Worm (Caenorhabditis elegans) whole organism, L1 larva: ENCODE results near the gene nhr-280.

Source experiments
- ceh-88 ChIP-seq: fragments of 200-800 bp; sonication (Bioruptor generic); IDR thresholded peaks from 2 replicates; pipeline ENCODE4 v1.3.6; 2022; ENCODE audit warnings: missing genetic modification characterization, missing compliant biosample characterization
- elt-3 ChIP-seq, 6 experiments: fragments of 150-350 bp in 1 of 6; sonication (generic microtip); optimal IDR thresholded peaks; 2 replicates each; lab custom pipeline; 2017 to 2018; ENCODE audit warnings: missing biosample characterization in 6 of 6, missing genetic modification characterization in 6 of 6, inconsistent platforms in 1 of 6
- ets-5 ChIP-seq: fragments of 200-800 bp; sonication (Bioruptor generic); IDR thresholded peaks from 2 replicates; pipeline ENCODE4 v1.3.6; 2022; ENCODE audit warnings: missing genetic modification characterization, missing compliant biosample characterization
- lin-35 ChIP-seq, 2 experiments: fragments of 150-350 bp; optimal IDR thresholded peaks; 2 replicates each; lab custom pipeline; 2014; ENCODE audit warnings: missing biosample characterization in 2 of 2, missing genetic modification characterization in 2 of 2, missing genetic modification reagents in 2 of 2
- nhr-84 ChIP-seq: sonication (generic microtip); optimal IDR thresholded peaks from 2 replicates; lab custom pipeline; 2017; ENCODE audit warnings: missing biosample characterization, missing genetic modification characterization
- pag-3 ChIP-seq: sonication (generic microtip); optimal IDR thresholded peaks from 2 replicates; lab custom pipeline; 2017; ENCODE audit warnings: missing genetic modification characterization, mild to moderate bottlenecking, missing compliant biosample characterization, antibody characterized with exemption, borderline replicate concordance; ENCODE audit not compliant: insufficient read depth
- pax-3 ChIP-seq: fragments of 200-800 bp; sonication (Bioruptor generic); optimal IDR thresholded peaks from 2 replicates; lab custom pipeline; 2018; ENCODE audit warnings: mild to moderate bottlenecking, missing genetic modification characterization, moderate library complexity, missing compliant biosample characterization
- skn-1 ChIP-seq: fragments of 150-350 bp; optimal IDR thresholded peaks from 2 replicates; lab custom pipeline; 2014; ENCODE audit warnings: missing biosample characterization, missing genetic modification characterization
- snpc-4 ChIP-seq: fragments of 150-350 bp; optimal IDR thresholded peaks from 2 replicates; lab custom pipeline; 2014; ENCODE audit warnings: missing biosample characterization, missing genetic modification characterization
- unc-130 ChIP-seq: fragments of 150-350 bp; optimal IDR thresholded peaks from 2 replicates; lab custom pipeline; 2017; ENCODE audit warnings: missing biosample characterization, missing genetic modification characterization, inconsistent platforms
- unc-62 ChIP-seq: fragments of 150-350 bp; optimal IDR thresholded peaks from 2 replicates; lab custom pipeline; 2014; ENCODE audit warnings: missing biosample characterization, missing genetic modification reagents, missing genetic modification characterization
- unc-98 ChIP-seq: fragments of 200-800 bp; sonication (Bioruptor generic); IDR thresholded peaks from 2 replicates; pipeline ENCODE4 v1.3.6; 2022; ENCODE audit warnings: missing genetic modification characterization, missing compliant biosample characterization
- zag-1 ChIP-seq: fragments of 150-350 bp; optimal IDR thresholded peaks from 2 replicates; lab custom pipeline; 2014; ENCODE audit warnings: missing biosample characterization, missing genetic modification characterization

DNA sequence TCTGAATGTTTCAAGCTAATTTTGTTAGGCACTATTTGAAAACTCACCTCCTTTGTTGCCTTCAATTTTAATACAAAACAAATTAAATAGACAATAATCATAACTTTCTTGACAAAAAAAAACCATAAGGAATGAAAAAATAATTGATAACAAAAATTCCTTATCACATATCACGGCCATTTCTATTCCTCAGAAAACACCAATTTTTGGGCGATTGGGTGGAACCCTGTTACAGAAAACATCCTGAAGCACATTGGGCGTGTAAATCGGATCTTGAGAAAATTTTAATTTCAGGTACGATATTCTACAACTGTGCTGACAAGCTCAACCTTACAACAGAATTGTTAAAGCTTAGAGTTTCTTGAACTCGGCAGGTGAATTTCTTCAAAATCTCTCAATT, 34.2 kb upstream of the nhr-280 start, which contains the start of gene F40G9.8:
- no peak for TF ChIP-seq unc-62 (GFP tag; lab: Kevin White, UChicago)
- no peak for TF ChIP-seq unc-98 (GFP tag; lab: Robert Waterston, UW)
- TF ChIP-seq nhr-84 (tag; lab: Kevin White, UChicago), result no peak
- TF ChIP-seq pag-3 (tag; lab: Kevin White, UChicago), result no peak
- no peak for TF ChIP-seq skn-1 (tag; lab: Kevin White, UChicago)
- TF ChIP-seq ceh-88 (GFP tag; lab: Robert Waterston, UW), result no peak
- TF ChIP-seq ets-5 (GFP tag; lab: Robert Waterston, UW), result no peak
- no peak for TF ChIP-seq unc-130 (tag; lab: Kevin White, UChicago)
- TF ChIP-seq snpc-4 (tag; lab: Kevin White, UChicago), result no peak
- no peak for TF ChIP-seq lin-35 (GFP tag; optimal IDR thresholded peaks at IDR 0.05; lab: Kevin White, UChicago)
- no peak for TF ChIP-seq elt-3 (tag; optimal IDR thresholded peaks at IDR 0.05; lab: Kevin White, UChicago)
- TF ChIP-seq pax-3, result no peak
- TF ChIP-seq zag-1 (tag; lab: Kevin White, UChicago), result no peak
